Worm (Caenorhabditis elegans): ENCODE measurements around the gene nhr-177.

The nhr-177 gene

ce11 chrV:1635859-1636258 lies 25.8 kb downstream of the nhr-177 start, which contains the start of gene str-222:
str-222 (plus strand) TSS chrV:1636159.
- no peak for TF ChIP-seq bed-2 (GFP tag; IDR thresholded peaks at IDR 0.05)
- no peak for TF ChIP-seq rpc-1 (optimal IDR thresholded peaks at IDR 0.05)
- TF ChIP-seq rpc-1 (tag; optimal IDR thresholded peaks at IDR 0.05), result no peak
- no peak for TF ChIP-seq F49E8.2 (tag; optimal IDR thresholded peaks at IDR 0.05; ENCODE audit: insufficient read depth)
- no peak for TF ChIP-seq pha-4 (tag; optimal IDR thresholded peaks at IDR 0.05)
- no peak for TF ChIP-seq pbrm-1 (GFP tag; IDR thresholded peaks at IDR 0.05)
- TF ChIP-seq sea-2 (GFP tag; IDR thresholded peaks at IDR 0.05), result no peak
- TF ChIP-seq B0336.3 (GFP tag; IDR thresholded peaks at IDR 0.05), result no peak

ce11 chrV:1640008-1640407 lies 29.9 kb downstream of the nhr-177 start, which contains the start of gene str-221:
str-221 (plus strand) TSS chrV:1640308.
- TF ChIP-seq attf-5 (GFP tag; optimal IDR thresholded peaks at IDR 0.05) (no peak), nhr-179 (tag; optimal IDR thresholded peaks at IDR 0.05) (no peak), mcd-1 (GFP tag; IDR thresholded peaks at IDR 0.05) (no peak), rcor-1 (GFP tag; IDR thresholded peaks at IDR 0.05) (no peak), F10E7.11 (tag; optimal IDR thresholded peaks at IDR 0.05) (no peak), chd-7 (tag; optimal IDR thresholded peaks at IDR 0.05) (no peak), ceh-79 (tag; optimal IDR thresholded peaks at IDR 0.05) (no peak), ztf-22 (GFP tag; optimal IDR thresholded peaks at IDR 0.05) (no peak), Y56A3A.18 (GFP tag; IDR thresholded peaks at IDR 0.05) (no peak), unc-130 (GFP tag; optimal IDR thresholded peaks at IDR 0.05) (no peak), ccch-3 (GFP tag; optimal IDR thresholded peaks at IDR 0.05) (no peak), F22D6.2 (tag; optimal IDR thresholded peaks at IDR 0.05) (no peak), zim-3 (tag; optimal IDR thresholded peaks at IDR 0.05) (no peak), F57A8.1 (GFP tag; optimal IDR thresholded peaks at IDR 0.05) (no peak), repo-1 (tag; optimal IDR thresholded peaks at IDR 0.05) (no peak), egrh-3 (GFP tag; IDR thresholded peaks at IDR 0.05) (no peak), somi-1 (GFP tag; optimal IDR thresholded peaks at IDR 0.05) (no peak), K12H6.12 (tag; optimal IDR thresholded peaks at IDR 0.05) (no peak), ceh-100 (GFP tag; IDR thresholded peaks at IDR 0.05) (no peak)

ce11 chrV:1642199-1642598 lies 32.1 kb downstream of the nhr-177 start, which contains the start of gene Y46H3D.1:
Y46H3D.1 (plus strand) TSS chrV:1642499.
- TF ChIP-seq hrde-1 (tag; optimal IDR thresholded peaks at IDR 0.05; ENCODE audit: borderline replicate concordance) (no peak), lin-40 (tag; optimal IDR thresholded peaks at IDR 0.05) (no peak), K12H6.12 (tag; optimal IDR thresholded peaks at IDR 0.05) (no peak), T26A5.8 (tag; optimal IDR thresholded peaks at IDR 0.05) (no peak), tbp1 (GFP tag; optimal IDR thresholded peaks at IDR 0.05) (no peak), lin-35 (GFP tag; optimal IDR thresholded peaks at IDR 0.05) (no peak)

- TF ChIP-seq nfya-2 (GFP tag; IDR thresholded peaks at IDR 0.05), result 0 out of 2 replicates have a peak, but pooled peaks have one; percentile 55
- TF ChIP-seq T26A5.8 (tag; optimal IDR thresholded peaks at IDR 0.05), result no peak
These were observed 32.7 kb downstream of the nhr-177 start for ce11 chrV:1642768-1643167.

- TF ChIP-seq dpl-1 (GFP tag; optimal IDR thresholded peaks at IDR 0.05), result no peak
- TF ChIP-seq ama-1 (optimal IDR thresholded peaks at IDR 0.05), result no peak
- no peak for TF ChIP-seq ama-1 (GFP tag; optimal IDR thresholded peaks at IDR 0.05)
- no peak for TF ChIP-seq hrde-1 (tag; optimal IDR thresholded peaks at IDR 0.05; ENCODE audit: borderline replicate concordance)
- TF ChIP-seq cebp-1 (GFP tag; IDR thresholded peaks at IDR 0.05), result no peak
- no peak for TF ChIP-seq cebp-1 (tag; optimal IDR thresholded peaks at IDR 0.05)
- no peak for TF ChIP-seq F57A8.1 (GFP tag; optimal IDR thresholded peaks at IDR 0.05)
- no peak for TF ChIP-seq Y95B8A.8 (GFP tag; IDR thresholded peaks at IDR 0.05)
- TF ChIP-seq bed-2 (GFP tag; IDR thresholded peaks at IDR 0.05), result no peak
- no peak for TF ChIP-seq ztf-18 (tag; optimal IDR thresholded peaks at IDR 0.05)
- no peak for TF ChIP-seq lin-54 (GFP tag; optimal IDR thresholded peaks at IDR 0.05)
- no peak for TF ChIP-seq pbrm-1 (GFP tag; IDR thresholded peaks at IDR 0.05)
- no peak for TF ChIP-seq mxl-1 (tag; optimal IDR thresholded peaks at IDR 0.05)
- TF ChIP-seq fkh-3 (tag; optimal IDR thresholded peaks at IDR 0.05), result no peak
These were observed 33.8 kb downstream of the nhr-177 start, which contains the start of gene alh-2 for ce11 chrV:1643886-1644285. alh-2 (plus strand) TSS chrV:1644169.
